Fruit fly (Drosophila melanogaster) whole organism, embryonic: Measurements from ENCODE around the gene bsk.

Source experiments
- CG10209 ChIP-seq: fragments of 200-800 bp; sonication (Bioruptor generic); optimal IDR thresholded peaks from 3 replicates; lab custom pipeline; 2017; ENCODE audit warnings: missing biosample characterization, mild to moderate bottlenecking, missing genetic modification characterization, missing genetic modification reagents
- CG11247 ChIP-seq: fragments of 200-800 bp; sonication (Bioruptor generic); IDR thresholded peaks from 2 replicates; pipeline ENCODE4 v1.3.6; 2022; ENCODE audit warnings: missing biosample characterization, missing genetic modification characterization
- CG13624 ChIP-seq: fragments of 200-800 bp; sonication (Bioruptor generic); optimal IDR thresholded peaks from 2 replicates; lab custom pipeline; 2016; ENCODE audit warnings: missing biosample characterization, missing genetic modification characterization
- CG14710 ChIP-seq: fragments of 200-800 bp; sonication (Bioruptor generic); optimal IDR thresholded peaks from 3 replicates; lab custom pipeline; 2019; ENCODE audit warnings: missing biosample characterization, mild to moderate bottlenecking, missing genetic modification characterization, moderate library complexity
- CG1792 ChIP-seq: fragments of 200-800 bp; sonication (Bioruptor generic); optimal IDR thresholded peaks from 2 replicates; lab custom pipeline; 2016; ENCODE audit warnings: missing biosample characterization, missing genetic modification characterization
- CG30403 ChIP-seq: fragments of 200-800 bp; sonication (Bioruptor generic); optimal IDR thresholded peaks from 3 replicates; lab custom pipeline; 2016; ENCODE audit warnings: missing biosample characterization, missing genetic modification characterization
- CG30431 ChIP-seq: fragments of 200-800 bp; sonication (Bioruptor generic); optimal IDR thresholded peaks from 2 replicates; lab custom pipeline; 2017; ENCODE audit warnings: missing biosample characterization, missing genetic modification characterization
- CG33557 ChIP-seq: fragments of 200-800 bp; sonication (Bioruptor generic); optimal IDR thresholded peaks from 2 replicates; lab custom pipeline; 2019; ENCODE audit warnings: missing biosample characterization, mild to moderate bottlenecking, missing genetic modification characterization, moderate library complexity
- CG3838 ChIP-seq: fragments of 200-800 bp; sonication (Bioruptor generic); optimal IDR thresholded peaks from 3 replicates; lab custom pipeline; 2016; ENCODE audit warnings: missing biosample characterization, missing genetic modification characterization
- CG6272 ChIP-seq: fragments of 200-800 bp; sonication (Bioruptor generic); IDR thresholded peaks from 2 replicates; pipeline ENCODE4 v1.3.6; 2022; ENCODE audit warnings: missing biosample characterization, missing genetic modification characterization
- CG6689 ChIP-seq: fragments of 200-800 bp; sonication (Bioruptor generic); IDR thresholded peaks from 2 replicates; pipeline ENCODE4 v1.3.6; 2022; ENCODE audit warnings: missing biosample characterization, missing genetic modification characterization
- CG7271 ChIP-seq: fragments of 200-800 bp; sonication (Bioruptor generic); optimal IDR thresholded peaks from 2 replicates; lab custom pipeline; 2018; ENCODE audit warnings: missing biosample characterization, mild to moderate bottlenecking, missing genetic modification characterization, moderate library complexity
- CG7786 ChIP-seq: fragments of 200-800 bp; sonication (Bioruptor generic); optimal IDR thresholded peaks from 2 replicates; lab custom pipeline; 2016; ENCODE audit warnings: missing biosample characterization, missing genetic modification characterization
- CG8281 ChIP-seq: fragments of 200-800 bp; sonication (Bioruptor generic); optimal IDR thresholded peaks from 2 replicates; lab custom pipeline; 2018; ENCODE audit warnings: missing biosample characterization, mild to moderate bottlenecking, missing genetic modification characterization, moderate library complexity
- CG9215 ChIP-seq: fragments of 200-800 bp; sonication (Bioruptor generic); IDR thresholded peaks from 2 replicates; pipeline ENCODE4 v1.3.6; 2022; ENCODE audit warnings: missing biosample characterization, missing genetic modification characterization
- D ChIP-seq, 2 experiments: fragments of 200-800 bp in 1 of 2; fragments of >200 bp in 1 of 2; sonication (Bioruptor generic) in 1 of 2; optimal IDR thresholded peaks; 2 replicates in 1 of 2; 3 replicates in 1 of 2; lab custom pipeline; 2017; ENCODE audit warnings: mild to moderate bottlenecking in 1 of 2, missing biosample characterization in 1 of 2, missing genetic modification characterization in 1 of 2, missing genetic modification reagents in 1 of 2
- Dip2 ChIP-seq: fragments of 200-800 bp; sonication (Bioruptor generic); IDR thresholded peaks from 2 replicates; pipeline ENCODE4 v1.3.6; 2022; ENCODE audit warnings: missing biosample characterization, missing genetic modification characterization
- E2f2 ChIP-seq: fragments of 200-800 bp; sonication (Bioruptor generic); IDR thresholded peaks from 2 replicates; pipeline ENCODE4 v1.3.6; 2022; ENCODE audit warnings: missing biosample characterization, missing genetic modification characterization
- ERR ChIP-seq: fragments of 200-800 bp; sonication (Bioruptor generic); optimal IDR thresholded peaks from 2 replicates; lab custom pipeline; 2016; ENCODE audit warnings: missing biosample characterization, missing genetic modification characterization
- Hr39 ChIP-seq: fragments of >200 bp; optimal IDR thresholded peaks from 2 replicates; lab custom pipeline; 2017
- Hr78 ChIP-seq, 2 experiments: fragments of 200-800 bp in 1 of 2; fragments of >200 bp in 1 of 2; sonication (Bioruptor generic) in 1 of 2; optimal IDR thresholded peaks; 2 replicates each; lab custom pipeline; 2017 to 2019; ENCODE audit warnings: missing biosample characterization in 2 of 2, missing genetic modification characterization in 2 of 2, mild to moderate bottlenecking in 1 of 2, moderate library complexity in 1 of 2
- Jarid2 ChIP-seq: fragments of 200-800 bp; sonication (Bioruptor generic); optimal IDR thresholded peaks from 3 replicates; lab custom pipeline; 2017; ENCODE audit warnings: mild to moderate bottlenecking, missing biosample characterization, missing genetic modification reagents, missing genetic modification characterization
- Lim3 ChIP-seq: fragments of 200-800 bp; sonication (Bioruptor generic); IDR thresholded peaks from 2 replicates; pipeline ENCODE4 v1.3.6; 2022; ENCODE audit warnings: missing biosample characterization, missing genetic modification characterization
- MBD-R2 ChIP-seq: fragments of 200-800 bp; sonication (Bioruptor generic); IDR thresholded peaks from 2 replicates; pipeline ENCODE4 v1.3.6; 2022; ENCODE audit warnings: missing biosample characterization, missing genetic modification characterization
- Mrtf ChIP-seq: fragments of 200-800 bp; sonication (Bioruptor generic); IDR thresholded peaks from 3 replicates; pipeline ENCODE4 v1.3.6; 2022; ENCODE audit warnings: missing biosample characterization, missing genetic modification characterization
- Pdp1 ChIP-seq, 2 experiments: fragments of 200-800 bp; sonication (Bioruptor generic); optimal IDR thresholded peaks; 3 replicates each; lab custom pipeline; 2016; ENCODE audit warnings: missing biosample characterization in 2 of 2, missing genetic modification characterization in 2 of 2, mild to moderate bottlenecking in 1 of 2, moderate library complexity in 1 of 2
- Sox100B ChIP-seq: fragments of 200-800 bp; sonication (Bioruptor generic); optimal IDR thresholded peaks from 3 replicates; lab custom pipeline; 2018; ENCODE audit warnings: missing biosample characterization, mild to moderate bottlenecking, missing genetic modification characterization
- Sry-δ ChIP-seq: fragments of 200-800 bp; sonication (Bioruptor generic); optimal IDR thresholded peaks from 2 replicates; lab custom pipeline; 2016; ENCODE audit warnings: missing biosample characterization, missing genetic modification characterization
- Ssrp ChIP-seq: fragments of 200-800 bp; sonication (Bioruptor generic); optimal IDR thresholded peaks from 2 replicates; lab custom pipeline; 2018; ENCODE audit warnings: missing biosample characterization, mild to moderate bottlenecking, missing genetic modification characterization, moderate library complexity
- Trl ChIP-seq, 3 experiments: fragments of >200 bp in 2 of 3; fragments of 200-800 bp in 1 of 3; sonication (Bioruptor generic) in 1 of 3; optimal IDR thresholded peaks; 2 replicates in 1 of 3; 3 replicates in 2 of 3; lab custom pipeline; 2016 to 2017; ENCODE audit warnings: missing biosample characterization in 1 of 3, missing genetic modification characterization in 1 of 3
- Vsx1 ChIP-seq: fragments of 200-800 bp; sonication (Bioruptor generic); optimal IDR thresholded peaks from 2 replicates; lab custom pipeline; 2017; ENCODE audit warnings: missing biosample characterization, mild to moderate bottlenecking, missing genetic modification characterization, missing genetic modification reagents
- ap ChIP-seq: fragments of 200-800 bp; sonication (Bioruptor generic); IDR thresholded peaks from 2 replicates; pipeline ENCODE4 v1.3.6; 2022; ENCODE audit warnings: missing biosample characterization, missing genetic modification characterization
- bbx ChIP-seq: fragments of 200-800 bp; sonication (Bioruptor generic); IDR thresholded peaks from 2 replicates; pipeline ENCODE4 v1.3.6; 2022; ENCODE audit warnings: missing biosample characterization, missing genetic modification characterization; ENCODE audit not compliant: partially characterized antibody
- crc ChIP-seq: fragments of 200-800 bp; sonication (Bioruptor generic); optimal IDR thresholded peaks from 2 replicates; lab custom pipeline; 2016; ENCODE audit warnings: missing biosample characterization, missing genetic modification characterization
- esg ChIP-seq: fragments of 200-800 bp; sonication (Bioruptor generic); conservative IDR thresholded peaks from 2 replicates; pipeline ENCODE4 v1.3.6; 2022; ENCODE audit warnings: missing biosample characterization, missing genetic modification characterization
- eve ChIP-seq, 2 experiments: fragments of >200 bp; optimal IDR thresholded peaks; 2 replicates each; lab custom pipeline; 2017; ENCODE audit warnings: missing biosample characterization in 2 of 2, missing genetic modification characterization in 2 of 2
- fd64A ChIP-seq: fragments of 200-800 bp; sonication (Bioruptor generic); optimal IDR thresholded peaks from 3 replicates; lab custom pipeline; 2018; ENCODE audit warnings: missing biosample characterization, mild to moderate bottlenecking, missing genetic modification characterization
- fd96Cb ChIP-seq: fragments of 200-800 bp; sonication (Bioruptor generic); optimal IDR thresholded peaks from 2 replicates; lab custom pipeline; 2018; ENCODE audit warnings: missing biosample characterization, mild to moderate bottlenecking, missing genetic modification characterization, moderate library complexity
- gfzf ChIP-seq: fragments of 200-800 bp; sonication (Bioruptor generic); optimal IDR thresholded peaks from 2 replicates; lab custom pipeline; 2016; ENCODE audit warnings: missing biosample characterization, mild to moderate bottlenecking, missing genetic modification characterization, moderate library complexity
- h ChIP-seq: fragments of >200 bp; optimal IDR thresholded peaks from 2 replicates; lab custom pipeline; 2017
- hth ChIP-seq: fragments of >200 bp; optimal IDR thresholded peaks from 2 replicates; lab custom pipeline; 2017; ENCODE audit warnings: inconsistent platforms
- lilli ChIP-seq: fragments of 200-800 bp; sonication (Bioruptor generic); optimal IDR thresholded peaks from 3 replicates; lab custom pipeline; 2016; ENCODE audit warnings: missing biosample characterization, missing genetic modification characterization
- pfk ChIP-seq: fragments of 200-800 bp; sonication (Bioruptor generic); optimal IDR thresholded peaks from 2 replicates; lab custom pipeline; 2018; ENCODE audit warnings: missing biosample characterization, mild to moderate bottlenecking, missing genetic modification characterization, moderate library complexity
- prd ChIP-seq, 3 experiments: fragments of >200 bp in 2 of 3; fragments of 200-800 bp in 1 of 3; sonication (Bioruptor generic) in 1 of 3; optimal IDR thresholded peaks in 2 of 3; IDR thresholded peaks in 1 of 3; 2 replicates in 2 of 3; 3 replicates in 1 of 3; pipeline versions ENCODE4 v1.3.6 to Lab custom; 2017 to 2022; ENCODE audit warnings: missing biosample characterization in 1 of 3, missing genetic modification characterization in 1 of 3
- ro ChIP-seq: fragments of 200-800 bp; sonication (Bioruptor generic); IDR thresholded peaks from 2 replicates; pipeline ENCODE4 v1.3.6; 2022; ENCODE audit warnings: missing biosample characterization, missing genetic modification characterization
- run ChIP-seq: fragments of 200-800 bp; sonication (Bioruptor generic); optimal IDR thresholded peaks from 3 replicates; lab custom pipeline; 2018; ENCODE audit warnings: missing biosample characterization, mild to moderate bottlenecking, missing genetic modification characterization
- seq ChIP-seq: fragments of 200-800 bp; sonication (Bioruptor generic); IDR thresholded peaks from 2 replicates; pipeline ENCODE4 v1.3.6; 2022; ENCODE audit warnings: missing biosample characterization, missing genetic modification characterization
- sim ChIP-seq: fragments of 200-800 bp; sonication (Bioruptor generic); IDR thresholded peaks from 2 replicates; pipeline ENCODE4 v1.3.6; 2022; ENCODE audit warnings: missing biosample characterization, missing genetic modification characterization
- stwl ChIP-seq: fragments of 200-800 bp; sonication (Bioruptor generic); optimal IDR thresholded peaks from 3 replicates; lab custom pipeline; 2018; ENCODE audit warnings: missing biosample characterization, mild to moderate bottlenecking, missing genetic modification characterization, moderate library complexity
- trh ChIP-seq: fragments of 200-800 bp; sonication (Bioruptor generic); optimal IDR thresholded peaks from 2 replicates; lab custom pipeline; 2016; ENCODE audit warnings: missing biosample characterization, missing genetic modification characterization
- wek ChIP-seq: fragments of 200-800 bp; sonication (Bioruptor generic); optimal IDR thresholded peaks from 3 replicates; lab custom pipeline; 2018; ENCODE audit warnings: missing biosample characterization, mild to moderate bottlenecking, missing genetic modification characterization, moderate library complexity

Gene bsk

DNA sequence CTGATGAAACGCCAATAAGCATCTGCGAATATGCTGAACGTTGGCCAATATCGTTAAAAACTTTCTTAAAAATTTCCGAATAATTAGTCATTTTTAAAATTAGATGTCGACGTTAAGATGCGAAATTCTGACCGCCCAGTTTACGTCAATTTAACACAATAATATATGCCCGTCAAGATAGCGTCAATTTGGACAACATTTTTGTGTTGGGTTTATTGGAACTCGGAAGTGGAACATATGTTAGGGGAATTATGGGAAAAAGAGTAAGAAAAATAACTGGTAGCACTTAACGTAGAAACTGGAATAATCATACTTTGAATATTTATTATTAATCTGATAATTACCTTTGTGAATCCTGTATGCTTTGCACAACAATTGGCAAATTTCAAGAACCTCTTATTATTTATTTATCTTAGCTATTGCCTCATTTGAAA is 5.4 kb upstream of the bsk start, which contains the start of gene CG5676 (continued):
- TF ChIP-seq h, result no peak
- TF ChIP-seq CG30431 (GFP tag; lab: Kevin White, UChicago), result no peak
- no peak for TF ChIP-seq bbx
- no peak for TF ChIP-seq lilli
- TF ChIP-seq CG30403 (GFP tag; lab: Kevin White, UChicago), result no peak
- TF ChIP-seq ERR, result no peak
- peak in 1 of 2 experiments; percentile 74 for TF ChIP-seq Pdp1 (GFP tag; optimal IDR thresholded peaks at IDR 0.05; lab: Kevin White, UChicago)
- no peak for TF ChIP-seq sim (GFP tag; lab: Robert Waterston, UW)
- TF ChIP-seq CG8281 (tag; lab: Kevin White, UChicago), result no peak
- TF ChIP-seq seq (GFP tag; lab: Robert Waterston, UW), result no peak
- no peak for TF ChIP-seq Hr78 (GFP tag; optimal IDR thresholded peaks at IDR 0.05; lab: Kevin White, UChicago)
- no peak for TF ChIP-seq CG1792 (GFP tag; lab: Kevin White, UChicago)
- TF ChIP-seq CG7271, result peak; percentile 23
- no peak for TF ChIP-seq Vsx1
- TF ChIP-seq CG6689, result no peak
- TF ChIP-seq gfzf (GFP tag; lab: Kevin White, UChicago), result peak; percentile 39
- no peak for TF ChIP-seq CG11247
- peak; percentile 52 for TF ChIP-seq stwl (tag; lab: Kevin White, UChicago)
- peak; percentile 44 for TF ChIP-seq CG14710 (tag; lab: Kevin White, UChicago)
- TF ChIP-seq wek (GFP tag; lab: Kevin White, UChicago), result no peak
- peak in 1 of 2 experiments; percentile 45 for TF ChIP-seq eve (GFP tag; optimal IDR thresholded peaks at IDR 0.05; lab: Kevin White, UChicago)
- no peak for TF ChIP-seq Hr39 (lab: Kevin White, UChicago)
- TF ChIP-seq CG13624 (GFP tag; lab: Kevin White, UChicago), result peak; percentile 16
- peak; percentile 38 for TF ChIP-seq Sry-δ (GFP tag; lab: Kevin White, UChicago)
- TF ChIP-seq fd64A (GFP tag; lab: Kevin White, UChicago), result no peak
- TF ChIP-seq D (optimal IDR thresholded peaks at IDR 0.05; lab: Kevin White, UChicago), result no peak
- TF ChIP-seq D (GFP tag; optimal IDR thresholded peaks at IDR 0.05; lab: Kevin White, UChicago), result no peak
- no peak for TF ChIP-seq run (tag; lab: Kevin White, UChicago)
- TF ChIP-seq hth (lab: Kevin White, UChicago), result no peak
- no peak for TF ChIP-seq Sox100B
- no peak for TF ChIP-seq fd96Cb (tag; lab: Kevin White, UChicago)
- no peak for TF ChIP-seq CG7786 (GFP tag; lab: Kevin White, UChicago)
- TF ChIP-seq CG10209, result no peak
- no peak for TF ChIP-seq CG6272 (GFP tag; lab: Robert Waterston, UW)
- 0 out of 2 replicates have a peak, but pooled peaks have one; percentile 8 for TF ChIP-seq E2f2 (GFP tag; lab: Robert Waterston, UW)
- no peak for TF ChIP-seq esg (GFP tag; lab: Robert Waterston, UW)
- TF ChIP-seq pfk (GFP tag; lab: Kevin White, UChicago), result peak; percentile 97
- no peak for TF ChIP-seq Lim3
- TF ChIP-seq Ssrp (tag; lab: Kevin White, UChicago), result no peak
- TF ChIP-seq prd (optimal IDR thresholded peaks at IDR 0.05; lab: Kevin White, UChicago), result no peak
- TF ChIP-seq prd (GFP tag; IDR thresholded peaks at IDR 0.05; lab: Robert Waterston, UW), result no peak
- TF ChIP-seq CG33557 (GFP tag; lab: Kevin White, UChicago), result no peak
- TF ChIP-seq CG9215, result no peak
- TF ChIP-seq ro, result no peak
- no peak for TF ChIP-seq Dip2 (GFP tag; lab: Robert Waterston, UW)
- no peak for TF ChIP-seq crc (GFP tag; lab: Kevin White, UChicago)
- TF ChIP-seq Jarid2, result no peak
- no peak for TF ChIP-seq trh (GFP tag; lab: Kevin White, UChicago)
- no peak for TF ChIP-seq CG3838 (GFP tag; lab: Kevin White, UChicago)
- no peak for TF ChIP-seq Mrtf
- peak; percentile 70 for TF ChIP-seq MBD-R2 (GFP tag; lab: Robert Waterston, UW)
- no peak for TF ChIP-seq Trl (optimal IDR thresholded peaks at IDR 0.05; lab: Kevin White, UChicago)
- no peak for TF ChIP-seq Trl (GFP tag; optimal IDR thresholded peaks at IDR 0.05; lab: Kevin White, UChicago)
- no peak for TF ChIP-seq ap
